Fruit fly (Drosophila melanogaster) whole organism, embryonic: ENCODE data around the gene rec.

Source experiments
- Bgb ChIP-seq: fragments of 200-800 bp; sonication (Bioruptor generic); IDR thresholded peaks from 2 replicates; pipeline ENCODE4 v1.3.6; 2022; ENCODE audit warnings: missing biosample characterization, missing genetic modification characterization; ENCODE audit not compliant: partially characterized antibody
- C15 ChIP-seq: fragments of 200-800 bp; sonication (Bioruptor generic); IDR thresholded peaks from 3 replicates; pipeline ENCODE4 v1.3.6; 2022; ENCODE audit warnings: missing biosample characterization, missing genetic modification characterization
- CG10209 ChIP-seq: fragments of 200-800 bp; sonication (Bioruptor generic); optimal IDR thresholded peaks from 3 replicates; lab custom pipeline; 2017; ENCODE audit warnings: missing biosample characterization, mild to moderate bottlenecking, missing genetic modification characterization, missing genetic modification reagents
- CG1024 ChIP-seq: fragments of 200-800 bp; sonication (Bioruptor generic); IDR thresholded peaks from 2 replicates; pipeline ENCODE4 v1.3.6; 2022; ENCODE audit warnings: missing biosample characterization, missing genetic modification characterization
- CG12155 ChIP-seq: fragments of 200-800 bp; sonication (Bioruptor generic); optimal IDR thresholded peaks from 3 replicates; lab custom pipeline; 2016; ENCODE audit warnings: missing biosample characterization, missing genetic modification characterization
- CG12236 ChIP-seq: fragments of 200-800 bp; sonication (Bioruptor generic); optimal IDR thresholded peaks from 2 replicates; lab custom pipeline; 2016; ENCODE audit warnings: missing biosample characterization, missing genetic modification characterization
- CG13123 ChIP-seq: fragments of 200-800 bp; sonication (Bioruptor generic); optimal IDR thresholded peaks from 2 replicates; lab custom pipeline; 2016; ENCODE audit warnings: missing biosample characterization, missing genetic modification characterization
- CG14014 ChIP-seq: fragments of 200-800 bp; sonication (Bioruptor generic); IDR thresholded peaks from 2 replicates; pipeline ENCODE4 v1.3.6; 2022; ENCODE audit warnings: missing biosample characterization, missing genetic modification characterization
- CG15514 ChIP-seq: fragments of 200-800 bp; sonication (Bioruptor generic); optimal IDR thresholded peaks from 3 replicates; lab custom pipeline; 2017; ENCODE audit warnings: missing biosample characterization, missing genetic modification characterization, mild to moderate bottlenecking, moderate library complexity, missing genetic modification reagents
- CG17829 ChIP-seq: fragments of 200-800 bp; optimal IDR thresholded peaks from 2 replicates; lab custom pipeline; 2019; ENCODE audit warnings: missing biosample characterization, mild to moderate bottlenecking, missing genetic modification characterization, moderate library complexity
- CG18476 ChIP-seq: fragments of 200-800 bp; sonication (Bioruptor generic); optimal IDR thresholded peaks from 2 replicates; lab custom pipeline; 2016; ENCODE audit warnings: missing biosample characterization, mild to moderate bottlenecking, missing genetic modification characterization
- CG2678 ChIP-seq: fragments of 200-800 bp; sonication (Bioruptor generic); optimal IDR thresholded peaks from 3 replicates; lab custom pipeline; 2019; ENCODE audit warnings: missing biosample characterization, mild to moderate bottlenecking, missing genetic modification characterization, moderate library complexity
- CG32532 ChIP-seq: fragments of 200-800 bp; sonication (Bioruptor generic); IDR thresholded peaks from 2 replicates; pipeline ENCODE4 v1.3.6; 2022; ENCODE audit warnings: missing biosample characterization, missing genetic modification characterization
- CG32767 ChIP-seq: fragments of 200-800 bp; sonication (Bioruptor generic); IDR thresholded peaks from 2 replicates; pipeline ENCODE4 v1.3.6; 2022; ENCODE audit warnings: missing biosample characterization, missing genetic modification characterization
- CG3281 ChIP-seq: fragments of 200-800 bp; sonication (Bioruptor generic); optimal IDR thresholded peaks from 3 replicates; lab custom pipeline; 2017; ENCODE audit warnings: missing biosample characterization, mild to moderate bottlenecking, missing genetic modification characterization
- CG42726 ChIP-seq: fragments of 200-800 bp; sonication (Bioruptor generic); IDR thresholded peaks from 2 replicates; pipeline ENCODE4 v1.3.6; 2022; ENCODE audit warnings: missing biosample characterization, missing genetic modification characterization; ENCODE audit not compliant: partially characterized antibody
- CG7987 ChIP-seq: fragments of 200-800 bp; sonication (Bioruptor generic); optimal IDR thresholded peaks from 2 replicates; lab custom pipeline; 2018; ENCODE audit warnings: missing biosample characterization, mild to moderate bottlenecking, missing genetic modification characterization, moderate library complexity
- CHES-1-like ChIP-seq: fragments of 200-800 bp; sonication (Bioruptor generic); optimal IDR thresholded peaks from 2 replicates; lab custom pipeline; 2016; ENCODE audit warnings: missing biosample characterization, missing genetic modification characterization
- CTCF ChIP-seq: fragments of 200-800 bp; sonication (Bioruptor generic); optimal IDR thresholded peaks from 2 replicates; lab custom pipeline; 2017; ENCODE audit warnings: missing biosample characterization, mild to moderate bottlenecking, missing genetic modification characterization, moderate library complexity
- Dek ChIP-seq: fragments of 200-800 bp; sonication (Bioruptor generic); optimal IDR thresholded peaks from 3 replicates; lab custom pipeline; 2019; ENCODE audit warnings: missing biosample characterization, mild to moderate bottlenecking, missing genetic modification characterization, moderate library complexity
- Dref ChIP-seq: fragments of 200-800 bp; sonication (Bioruptor generic); IDR thresholded peaks from 2 replicates; pipeline ENCODE4 v1.3.6; 2022; ENCODE audit warnings: missing biosample characterization, missing genetic modification characterization
- Jarid2 ChIP-seq: fragments of 200-800 bp; sonication (Bioruptor generic); optimal IDR thresholded peaks from 3 replicates; lab custom pipeline; 2017; ENCODE audit warnings: mild to moderate bottlenecking, missing biosample characterization, missing genetic modification reagents, missing genetic modification characterization
- Max ChIP-seq: fragments of 200-800 bp; sonication (Bioruptor generic); optimal IDR thresholded peaks from 2 replicates; lab custom pipeline; 2016; ENCODE audit warnings: missing biosample characterization, mild to moderate bottlenecking, missing genetic modification characterization
- Myb ChIP-seq: fragments of 200-800 bp; sonication (Bioruptor generic); optimal IDR thresholded peaks from 2 replicates; lab custom pipeline; 2016; ENCODE audit warnings: missing biosample characterization, missing genetic modification characterization
- NC2α ChIP-seq: fragments of 200-800 bp; sonication (Bioruptor generic); optimal IDR thresholded peaks from 2 replicates; lab custom pipeline; 2016; ENCODE audit warnings: missing biosample characterization, missing genetic modification characterization
- Nf-YA ChIP-seq: fragments of 200-800 bp; sonication (Bioruptor generic); IDR thresholded peaks from 2 replicates; pipeline ENCODE4 v1.3.6; 2022; ENCODE audit warnings: missing biosample characterization, missing genetic modification characterization
- Nf-YB ChIP-seq: fragments of 200-800 bp; sonication (Bioruptor generic); optimal IDR thresholded peaks from 3 replicates; lab custom pipeline; 2019; ENCODE audit warnings: missing biosample characterization, mild to moderate bottlenecking, missing genetic modification characterization, moderate library complexity
- Pdp1 ChIP-seq, 2 experiments: fragments of 200-800 bp; sonication (Bioruptor generic); optimal IDR thresholded peaks; 3 replicates each; lab custom pipeline; 2016; ENCODE audit warnings: missing biosample characterization in 2 of 2, missing genetic modification characterization in 2 of 2, mild to moderate bottlenecking in 1 of 2, moderate library complexity in 1 of 2
- Sox100B ChIP-seq: fragments of 200-800 bp; sonication (Bioruptor generic); optimal IDR thresholded peaks from 3 replicates; lab custom pipeline; 2018; ENCODE audit warnings: missing biosample characterization, mild to moderate bottlenecking, missing genetic modification characterization
- Xrp1 ChIP-seq: fragments of 200-800 bp; sonication (Bioruptor generic); IDR thresholded peaks from 2 replicates; pipeline ENCODE4 v1.3.6; 2022; ENCODE audit warnings: missing biosample characterization, missing genetic modification characterization
- ac ChIP-seq: fragments of 200-800 bp; sonication (Bioruptor generic); optimal IDR thresholded peaks from 3 replicates; lab custom pipeline; 2017; ENCODE audit warnings: missing biosample characterization, mild to moderate bottlenecking, missing genetic modification characterization
- amos ChIP-seq: fragments of 200-800 bp; sonication (Bioruptor generic); IDR thresholded peaks from 2 replicates; pipeline ENCODE4 v1.3.6; 2022; ENCODE audit warnings: missing biosample characterization, missing genetic modification characterization; ENCODE audit not compliant: partially characterized antibody
- bab2 ChIP-seq: fragments of 200-800 bp; sonication (Bioruptor generic); optimal IDR thresholded peaks from 2 replicates; lab custom pipeline; 2016; ENCODE audit warnings: missing biosample characterization, missing genetic modification characterization
- chinmo ChIP-seq: fragments of 200-800 bp; sonication (Bioruptor generic); IDR thresholded peaks from 4 replicates; pipeline ENCODE4 v1.3.6; 2022; ENCODE audit warnings: missing biosample characterization, missing genetic modification characterization; ENCODE audit not compliant: partially characterized antibody
- corto ChIP-seq: fragments of 200-800 bp; sonication (Bioruptor generic); optimal IDR thresholded peaks from 2 replicates; lab custom pipeline; 2016; ENCODE audit warnings: missing biosample characterization, mild to moderate bottlenecking, missing genetic modification characterization, moderate library complexity
- crp ChIP-seq, 2 experiments: fragments of 200-800 bp; sonication (Bioruptor generic); optimal IDR thresholded peaks; 2 replicates in 1 of 2; 3 replicates in 1 of 2; lab custom pipeline; 2017; ENCODE audit warnings: missing biosample characterization in 2 of 2, missing genetic modification characterization in 2 of 2, mild to moderate bottlenecking in 1 of 2, moderate library complexity in 1 of 2
- inv ChIP-seq: fragments of 200-800 bp; sonication (Bioruptor generic); IDR thresholded peaks from 2 replicates; pipeline ENCODE4 v1.3.6; 2022; ENCODE audit warnings: missing biosample characterization, missing genetic modification characterization; ENCODE audit not compliant: partially characterized antibody
- knrl ChIP-seq: fragments of 200-800 bp; sonication (Bioruptor generic); IDR thresholded peaks from 3 replicates; pipeline ENCODE4 v1.3.6; 2022; ENCODE audit warnings: missing biosample characterization, missing genetic modification characterization; ENCODE audit not compliant: partially characterized antibody
- otp ChIP-seq: fragments of 200-800 bp; sonication (Bioruptor generic); IDR thresholded peaks from 3 replicates; pipeline ENCODE4, ENCODE4 v1.3.6; 2022; ENCODE audit warnings: missing biosample characterization, missing genetic modification characterization
- phol ChIP-seq: fragments of 200-800 bp; sonication (Bioruptor generic); optimal IDR thresholded peaks from 3 replicates; lab custom pipeline; 2018; ENCODE audit warnings: missing biosample characterization, mild to moderate bottlenecking, missing genetic modification characterization, moderate library complexity
- row ChIP-seq: fragments of 200-800 bp; sonication (Bioruptor generic); IDR thresholded peaks from 3 replicates; pipeline ENCODE4 v1.3.6; 2022; ENCODE audit warnings: missing biosample characterization, missing genetic modification characterization
- slbo ChIP-seq: fragments of 200-800 bp; sonication (Bioruptor generic); IDR thresholded peaks from 2 replicates; pipeline ENCODE4 v1.3.6; 2022; ENCODE audit warnings: missing biosample characterization, missing genetic modification characterization
- stc ChIP-seq: fragments of 200-800 bp; sonication (Bioruptor generic); IDR thresholded peaks from 2 replicates; pipeline ENCODE4 v1.3.6; 2022; ENCODE audit warnings: missing biosample characterization, missing genetic modification characterization
- tll ChIP-seq, 2 experiments: fragments of 200-800 bp in 1 of 2; fragments of >200 bp in 1 of 2; sonication (Bioruptor generic) in 1 of 2; optimal IDR thresholded peaks; 2 replicates each; lab custom pipeline; 2017 to 2019; ENCODE audit warnings: missing biosample characterization in 2 of 2, missing genetic modification characterization in 2 of 2, mild to moderate bottlenecking in 1 of 2, moderate library complexity in 1 of 2
- twi ChIP-seq: fragments of 200-800 bp; optimal IDR thresholded peaks from 2 replicates; lab custom pipeline; 2019; ENCODE audit warnings: missing biosample characterization, mild to moderate bottlenecking, missing genetic modification characterization, moderate library complexity
- zfh1 ChIP-seq: fragments of 200-800 bp; sonication (Bioruptor generic); IDR thresholded peaks from 3 replicates; pipeline ENCODE4 v1.3.6; 2022; ENCODE audit warnings: missing biosample characterization, missing genetic modification characterization

The rec gene

dm6 chr3R:15803502-15804461 lies 28.6 kb downstream of the rec start, which contains the start of gene alpha-Man-IIb (continued):
- TF ChIP-seq Dek (tag; lab: Kevin White, UChicago) (peak; percentile 51), Dref (peak; percentile 62), slbo (GFP tag; lab: Robert Waterston, UW) (peak; percentile 50; the same call in 1 of the 2 replicates), Bgb (peak; percentile 79), CG17829 (tag; lab: Kevin White, UChicago) (peak; percentile 18), row (GFP tag; lab: Robert Waterston, UW) (peak; percentile 15; the same call in 1 of the 3 replicates), C15 (GFP tag; lab: Robert Waterston, UW) (no peak), CG12155 (GFP tag; lab: Kevin White, UChicago) (no peak), CG12236 (GFP tag; lab: Kevin White, UChicago) (no peak), Jarid2 (peak; percentile 95), CG42726 (GFP tag; lab: Robert Waterston, UW) (peak; percentile 62; the same call in 1 of the 2 replicates), CTCF (GFP tag; lab: Kevin White, UChicago) (peak; percentile 96), amos (GFP tag; lab: Robert Waterston, UW) (peak; percentile 71), Nf-YA (GFP tag; lab: Robert Waterston, UW) (0 out of 2 replicates have a peak, but pooled peaks have one; percentile 6), Pdp1 (GFP tag; optimal IDR thresholded peaks at IDR 0.05; lab: Kevin White, UChicago) (peak; percentile 22), Myb (GFP tag; lab: Kevin White, UChicago) (peak; percentile 59), CG1024 (peak; percentile 48), Sox100B (GFP tag; lab: Kevin White, UChicago) (no peak), CG7987 (peak; percentile 34), CG14014 (GFP tag; lab: Robert Waterston, UW) (no peak), chinmo (0 out of 4 replicates have a peak, but pooled peaks have one; percentile 39), tll (GFP tag; optimal IDR thresholded peaks at IDR 0.05; lab: Kevin White, UChicago) (no peak), knrl (GFP tag; lab: Robert Waterston, UW) (peak; percentile 83; the same call in 2 of the 3 replicates), CG18476 (GFP tag; lab: Kevin White, UChicago) (peak; percentile 4), zfh1 (GFP tag; lab: Robert Waterston, UW) (peak; percentile 55; the same call in 1 of the 3 replicates), bab2 (GFP tag; lab: Kevin White, UChicago) (no peak), phol (tag; lab: Kevin White, UChicago) (peak; percentile 44), CHES-1-like (GFP tag; lab: Kevin White, UChicago) (peak; percentile 19), corto (GFP tag; lab: Kevin White, UChicago) (no peak), Xrp1 (peak; percentile 19; the same call in 1 of the 2 replicates), otp (peak; percentile 51; the same call in 1 of the 3 replicates), CG15514 (GFP tag; lab: Kevin White, UChicago) (peak; percentile 62), inv (GFP tag; lab: Robert Waterston, UW) (peak; percentile 58), CG32532 (GFP tag; lab: Robert Waterston, UW) (peak; percentile 45; the same call in 1 of the 2 replicates), CG2678 (tag; lab: Kevin White, UChicago) (no peak), ac (GFP tag; lab: Kevin White, UChicago) (no peak), twi (tag; lab: Kevin White, UChicago) (peak; percentile 23), Nf-YB (peak; percentile 17), CG13123 (GFP tag; lab: Kevin White, UChicago) (no peak), NC2α (GFP tag; lab: Kevin White, UChicago) (no peak), crp (GFP tag; optimal IDR thresholded peaks at IDR 0.05; lab: Kevin White, UChicago) (peak in 1 of 2 experiments; percentile 71), stc (peak; percentile 45; the same call in 1 of the 2 replicates), CG10209 (GFP tag; lab: Kevin White, UChicago) (peak; percentile 5), CG32767 (GFP tag; lab: Robert Waterston, UW) (0 out of 2 replicates have a peak, but pooled peaks have one; percentile 12), CG3281 (GFP tag; lab: Kevin White, UChicago) (peak; percentile 1), Max (GFP tag; lab: Kevin White, UChicago) (peak; percentile 40)
